Worm (Caenorhabditis elegans) whole organism, early embryonic: ENCODE measurements around the gene K08B12.3.

ENCODE experiments used
- B0310.2 ChIP-seq: sonication (generic microtip); optimal IDR thresholded peaks from 2 replicates; lab custom pipeline; 2016; ENCODE audit warnings: mild to moderate bottlenecking, missing genetic modification characterization, missing compliant biosample characterization
- F13C5.2 ChIP-seq: sonication (generic microtip); optimal IDR thresholded peaks from 2 replicates; lab custom pipeline; 2017; ENCODE audit warnings: mild to moderate bottlenecking, missing genetic modification characterization, inconsistent platforms, missing compliant biosample characterization
- aly-1 ChIP-seq: sonication (generic microtip); optimal IDR thresholded peaks from 2 replicates; lab custom pipeline; 2016; ENCODE audit warnings: missing genetic modification characterization, missing compliant biosample characterization
- ama-1 ChIP-seq: fragments of 150-350 bp; optimal IDR thresholded peaks from 2 replicates; lab custom pipeline; 2014
- ceh-13 ChIP-seq: fragments of 200-800 bp; sonication (Bioruptor generic); optimal IDR thresholded peaks from 2 replicates; lab custom pipeline; 2018; ENCODE audit warnings: mild to moderate bottlenecking, missing genetic modification characterization, missing compliant biosample characterization
- ceh-36 ChIP-seq: sonication (generic microtip); optimal IDR thresholded peaks from 2 replicates; lab custom pipeline; 2016; ENCODE audit warnings: missing genetic modification characterization, inconsistent platforms, missing compliant biosample characterization
- flt-1 ChIP-seq: fragments of 200-800 bp; sonication (Bioruptor generic); IDR thresholded peaks from 2 replicates; pipeline ENCODE4 v1.3.6; 2022; ENCODE audit warnings: missing genetic modification characterization, missing compliant biosample characterization
- hmg-4 ChIP-seq: fragments of 200-800 bp; sonication (Bioruptor generic); optimal IDR thresholded peaks from 2 replicates; lab custom pipeline; 2018; ENCODE audit warnings: mild to moderate bottlenecking, missing genetic modification characterization, missing compliant biosample characterization
- hnd-1 ChIP-seq: sonication (generic microtip); optimal IDR thresholded peaks from 2 replicates; lab custom pipeline; 2016; ENCODE audit warnings: missing genetic modification characterization, missing compliant biosample characterization
- pes-1 ChIP-seq: fragments of 200-800 bp; sonication (Bioruptor generic); IDR thresholded peaks from 2 replicates; pipeline ENCODE4 v1.3.6; 2022; ENCODE audit warnings: missing genetic modification reagents, missing genetic modification characterization, missing compliant biosample characterization
- scrt-1 ChIP-seq: fragments of 200-800 bp; sonication (Bioruptor generic); IDR thresholded peaks from 2 replicates; pipeline ENCODE4 v1.3.6; 2022; ENCODE audit warnings: missing genetic modification characterization, missing compliant biosample characterization
- sea-1 ChIP-seq: fragments of 200-800 bp; sonication (Bioruptor generic); conservative IDR thresholded peaks from 2 replicates; pipeline ENCODE4 v1.3.6; 2022; ENCODE audit warnings: missing genetic modification characterization, missing compliant biosample characterization
- tbx-37 ChIP-seq: fragments of 200-800 bp; sonication (Bioruptor generic); conservative IDR thresholded peaks from 2 replicates; pipeline ENCODE4 v1.3.6; 2022; ENCODE audit warnings: missing genetic modification reagents, missing genetic modification characterization, missing compliant biosample characterization
- tra-4 ChIP-seq: sonication (generic microtip); optimal IDR thresholded peaks from 2 replicates; lab custom pipeline; 2017; ENCODE audit warnings: missing genetic modification characterization, missing compliant biosample characterization

- no peak for TF ChIP-seq ceh-36 (tag; lab: Kevin White, UChicago)
- no peak for TF ChIP-seq sea-1 (GFP tag; lab: Robert Waterston, UW)
- no peak for TF ChIP-seq ama-1 (lab: Kevin White, UChicago)
- no peak for TF ChIP-seq pes-1 (GFP tag; lab: Robert Waterston, UW)
- TF ChIP-seq tbx-37 (GFP tag; lab: Robert Waterston, UW), result no peak
- no peak for TF ChIP-seq hmg-4 (GFP tag; lab: Kevin White, UChicago)
- no peak for TF ChIP-seq tra-4 (tag; lab: Kevin White, UChicago)
- no peak for TF ChIP-seq hnd-1 (tag; lab: Kevin White, UChicago)
- TF ChIP-seq ceh-13 (GFP tag; lab: Kevin White, UChicago), result no peak
- TF ChIP-seq flt-1 (GFP tag; lab: Robert Waterston, UW), result no peak
- no peak for TF ChIP-seq F13C5.2 (tag; lab: Kevin White, UChicago)
- TF ChIP-seq scrt-1 (GFP tag; lab: Robert Waterston, UW), result no peak
- no peak for TF ChIP-seq aly-1 (tag; lab: Kevin White, UChicago)
- TF ChIP-seq B0310.2, result no peak
Measured at ce11 chrV:6214465-6214864, 20.5 kb upstream of the K08B12.3 start.
